Worm (Caenorhabditis elegans): ENCODE results near the gene F36G3.1.

F36G3.1 gene

DNA sequence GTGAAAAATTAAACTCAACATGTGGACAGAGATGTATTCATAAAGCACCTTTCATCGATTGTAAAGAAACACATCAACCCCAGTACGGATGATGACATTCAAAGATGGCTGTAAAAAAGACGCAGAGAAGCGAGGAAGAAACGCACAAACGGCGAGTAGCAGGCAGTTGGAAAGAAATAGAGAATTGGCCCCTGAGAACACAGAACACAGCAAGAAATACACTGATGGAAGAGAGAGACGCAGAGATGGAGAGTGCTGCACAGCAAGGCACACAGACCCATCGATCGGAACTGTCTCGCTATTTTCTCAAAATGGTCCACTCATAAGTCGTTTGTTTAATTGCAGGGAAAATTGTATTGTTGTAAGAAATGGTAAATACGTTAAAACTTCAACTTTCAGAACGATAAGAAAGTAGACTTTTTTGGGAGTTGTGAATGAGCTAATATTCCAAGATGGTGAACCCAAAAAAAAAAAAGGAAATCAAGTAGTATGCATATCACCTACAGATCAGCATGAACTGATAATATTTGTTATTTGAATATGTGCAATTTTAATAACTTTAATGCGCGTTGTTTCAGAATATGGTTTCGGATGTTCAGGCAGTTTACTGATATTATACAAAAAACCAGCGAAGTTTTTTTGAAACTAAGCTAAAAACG lies 33.7 kb upstream of the F36G3.1 start:
- no peak for TF ChIP-seq fkh-10 (GFP tag; optimal IDR thresholded peaks at IDR 0.05)
- peak; percentile 85 for TF ChIP-seq mep-1 (tag; optimal IDR thresholded peaks at IDR 0.05)
- TF ChIP-seq jun-1 (tag; optimal IDR thresholded peaks at IDR 0.05) = no peak
- no peak for TF ChIP-seq spr-1 (tag; optimal IDR thresholded peaks at IDR 0.05)
- TF ChIP-seq nhr-76 (tag; optimal IDR thresholded peaks at IDR 0.05) = no peak
- TF ChIP-seq mdt-29 (GFP tag; IDR thresholded peaks at IDR 0.05) = no peak
- TF ChIP-seq F49E8.2 (tag; optimal IDR thresholded peaks at IDR 0.05; ENCODE audit: borderline replicate concordance) = no peak
- TF ChIP-seq pha-4 (GFP tag; IDR thresholded peaks at IDR 0.05) = no peak
- TF ChIP-seq pha-4 (tag; optimal IDR thresholded peaks at IDR 0.05) = peak; percentile 72
- TF ChIP-seq hlh-11 (tag; optimal IDR thresholded peaks at IDR 0.05) = peak; percentile 80
- TF ChIP-seq madf-5 (GFP tag; IDR thresholded peaks at IDR 0.05) = no peak
- TF ChIP-seq tra-1 (GFP tag; IDR thresholded peaks at IDR 0.05) = no peak
- peak; percentile 42 for TF ChIP-seq nhr-6 (tag; optimal IDR thresholded peaks at IDR 0.05)
- TF ChIP-seq skn-1 (tag; optimal IDR thresholded peaks at IDR 0.05) = no peak
- TF ChIP-seq T20F7.1 (GFP tag; optimal IDR thresholded peaks at IDR 0.05) = no peak
- no peak for TF ChIP-seq Y105C5A.15 (GFP tag; IDR thresholded peaks at IDR 0.05)
- no peak for TF ChIP-seq set-16 (GFP tag; IDR thresholded peaks at IDR 0.05)
- TF ChIP-seq hmg-1.1 (GFP tag; IDR thresholded peaks at IDR 0.05) = peak; percentile 82
- peak; percentile 61 for TF ChIP-seq hlh-30 (tag; optimal IDR thresholded peaks at IDR 0.05; ENCODE audit: insufficient read depth)
- no peak for TF ChIP-seq duxl-1 (tag; optimal IDR thresholded peaks at IDR 0.05; ENCODE audit: poor library complexity)
- no peak for TF ChIP-seq ZK337.2 (GFP tag; IDR thresholded peaks at IDR 0.05)
- peak; percentile 70 for TF ChIP-seq dmd-6 (GFP tag; IDR thresholded peaks at IDR 0.05)
- peak; percentile 74 for TF ChIP-seq mes-2 (tag; optimal IDR thresholded peaks at IDR 0.05; ENCODE audit: poor library complexity, severe bottlenecking)
- no peak for TF ChIP-seq nhr-41 (GFP tag; IDR thresholded peaks at IDR 0.05)
- no peak for TF ChIP-seq zfp-2 (tag; optimal IDR thresholded peaks at IDR 0.05)
- peak; percentile 75 for TF ChIP-seq rbr-2 (tag; optimal IDR thresholded peaks at IDR 0.05)
- peak; percentile 38 for TF ChIP-seq ceh-28 (tag; optimal IDR thresholded peaks at IDR 0.05)
- TF ChIP-seq pqm-1 (tag; optimal IDR thresholded peaks at IDR 0.05) = peak; percentile 33
- TF ChIP-seq F44E2.7 (GFP tag; IDR thresholded peaks at IDR 0.05) = no peak
- TF ChIP-seq lin-29 (GFP tag; IDR thresholded peaks at IDR 0.05) = no peak
- TF ChIP-seq nhr-11 (tag; optimal IDR thresholded peaks at IDR 0.05) = peak; percentile 20
- peak; percentile 23 for TF ChIP-seq dpl-1 (GFP tag; optimal IDR thresholded peaks at IDR 0.05)
- TF ChIP-seq daf-16 (GFP tag; optimal IDR thresholded peaks at IDR 0.05) = no peak
- TF ChIP-seq daf-16 (tag; optimal IDR thresholded peaks at IDR 0.05) = peak; percentile 77
- no peak for TF ChIP-seq T26A8.4 (GFP tag; IDR thresholded peaks at IDR 0.05)
- no peak for TF ChIP-seq gei-8 (GFP tag; optimal IDR thresholded peaks at IDR 0.05)
- no peak for TF ChIP-seq ceh-62 (tag; optimal IDR thresholded peaks at IDR 0.05)
- TF ChIP-seq R02D3.7 (tag; optimal IDR thresholded peaks at IDR 0.05) = no peak
- no peak for TF ChIP-seq zip-11 (GFP tag; IDR thresholded peaks at IDR 0.05)
- TF ChIP-seq ZK546.5 (tag; optimal IDR thresholded peaks at IDR 0.05) = no peak
- TF ChIP-seq tag-97 (GFP tag; IDR thresholded peaks at IDR 0.05) = no peak
- TF ChIP-seq unc-62 (GFP tag; optimal IDR thresholded peaks at IDR 0.05 in 1 of 2) = peak in 1 of 2 experiments; percentile 93
- no peak for TF ChIP-seq unc-62 (tag; optimal IDR thresholded peaks at IDR 0.05)
- TF ChIP-seq Y5F2A.4 (GFP tag; optimal IDR thresholded peaks at IDR 0.05) = no peak
- TF ChIP-seq mdl-1 (tag; optimal IDR thresholded peaks at IDR 0.05) = peak in 1 of 2 experiments; percentile 76
- no peak for TF ChIP-seq ceh-32 (tag; optimal IDR thresholded peaks at IDR 0.05; ENCODE audit: poor library complexity)
- TF ChIP-seq mxl-3 (GFP tag; optimal IDR thresholded peaks at IDR 0.05) = peak; percentile 40
- TF ChIP-seq F26F4.8 (GFP tag; conservative IDR thresholded peaks at IDR 0.05) = no peak
- TF ChIP-seq sdz-12 (GFP tag; optimal IDR thresholded peaks at IDR 0.05) = no peak
- TF ChIP-seq lsy-2 (tag; optimal IDR thresholded peaks at IDR 0.05) = no peak
- no peak for TF ChIP-seq saeg-2 (GFP tag; IDR thresholded peaks at IDR 0.05)

Data from whole organism, L4 larva.